Worm (Caenorhabditis elegans): ENCODE measurements around the gene swsn-3.

DNA sequence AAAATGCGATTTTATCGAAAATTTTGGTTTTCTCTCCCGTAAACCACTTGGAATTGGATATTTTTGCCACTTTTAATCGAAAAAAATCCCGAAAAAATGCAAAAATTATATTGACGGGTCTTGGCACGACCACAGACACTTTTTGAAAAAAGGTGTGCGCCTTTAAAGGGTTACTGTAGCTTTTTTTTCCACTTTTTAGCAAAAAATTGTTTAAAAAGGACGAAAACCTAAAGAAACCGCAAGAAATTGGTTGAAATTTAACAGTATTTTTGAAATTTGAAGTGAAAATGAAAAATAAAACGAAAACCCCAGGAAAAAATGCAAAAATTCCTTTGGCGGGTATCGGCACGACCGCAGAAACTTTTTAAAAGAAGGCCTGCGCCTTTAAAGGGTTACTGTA, 13.4 kb upstream of the swsn-3 start:
- TF ChIP-seq elt-1 (tag; optimal IDR thresholded peaks at IDR 0.05; ENCODE audit: borderline replicate concordance, insufficient read depth) (no peak), blmp-1 (tag; optimal IDR thresholded peaks at IDR 0.05) (no peak), flh-1 (GFP tag; optimal IDR thresholded peaks at IDR 0.05) (no peak), ceh-43 (GFP tag; optimal IDR thresholded peaks at IDR 0.05) (no peak), nhr-237 (tag; optimal IDR thresholded peaks at IDR 0.05) (no peak), pha-4 (tag; optimal IDR thresholded peaks at IDR 0.05) (no peak), elt-3 (tag; optimal IDR thresholded peaks at IDR 0.05) (no peak), nhr-12 (tag; optimal IDR thresholded peaks at IDR 0.05) (no peak), ces-1 (GFP tag; optimal IDR thresholded peaks at IDR 0.05) (no peak), ztf-11 (tag; optimal IDR thresholded peaks at IDR 0.05) (no peak), mab-5 (tag; optimal IDR thresholded peaks at IDR 0.05) (no peak), lsy-2 (tag; optimal IDR thresholded peaks at IDR 0.05) (no peak), lin-13 (tag; optimal IDR thresholded peaks at IDR 0.05) (no peak)
